Fruit fly (Drosophila melanogaster) whole organism, embryonic: ENCODE measurements around the gene CG1161.

Source experiments
- ATbp ChIP-seq: fragments of 200-800 bp; sonication (Bioruptor generic); optimal IDR thresholded peaks from 2 replicates; lab custom pipeline; 2017; ENCODE audit warnings: missing biosample characterization, mild to moderate bottlenecking, missing genetic modification characterization, missing genetic modification reagents
- CG10462 ChIP-seq: fragments of 200-800 bp; sonication (Bioruptor generic); optimal IDR thresholded peaks from 2 replicates; lab custom pipeline; 2016; ENCODE audit warnings: missing biosample characterization, missing genetic modification characterization
- CG13287 ChIP-seq: fragments of 200-800 bp; sonication (Bioruptor generic); IDR thresholded peaks from 2 replicates; pipeline ENCODE4 v1.3.6; 2022; ENCODE audit warnings: missing biosample characterization, missing genetic modification characterization; ENCODE audit not compliant: partially characterized antibody
- CG14050 ChIP-seq: fragments of 200-800 bp; sonication (Bioruptor generic); IDR thresholded peaks from 3 replicates; pipeline ENCODE4 v1.3.6; 2022; ENCODE audit warnings: missing biosample characterization, missing genetic modification characterization
- CG17802 ChIP-seq: fragments of 200-800 bp; sonication (Bioruptor generic); optimal IDR thresholded peaks from 2 replicates; lab custom pipeline; 2018; ENCODE audit warnings: missing biosample characterization, mild to moderate bottlenecking, missing genetic modification characterization, moderate library complexity
- CG1792 ChIP-seq: fragments of 200-800 bp; sonication (Bioruptor generic); optimal IDR thresholded peaks from 2 replicates; lab custom pipeline; 2016; ENCODE audit warnings: missing biosample characterization, missing genetic modification characterization
- CG2116 ChIP-seq: fragments of 200-800 bp; sonication (Bioruptor generic); optimal IDR thresholded peaks from 3 replicates; lab custom pipeline; 2018; ENCODE audit warnings: missing biosample characterization, mild to moderate bottlenecking, missing genetic modification characterization
- CG2199 ChIP-seq: fragments of 200-800 bp; sonication (Bioruptor generic); IDR thresholded peaks from 3 replicates; pipeline ENCODE4 v1.3.6; 2022; ENCODE audit warnings: missing biosample characterization, missing genetic modification characterization
- CG32767 ChIP-seq: fragments of 200-800 bp; sonication (Bioruptor generic); IDR thresholded peaks from 2 replicates; pipeline ENCODE4 v1.3.6; 2022; ENCODE audit warnings: missing biosample characterization, missing genetic modification characterization
- CG4820 ChIP-seq: fragments of 200-800 bp; sonication (Bioruptor generic); optimal IDR thresholded peaks from 3 replicates; lab custom pipeline; 2016; ENCODE audit warnings: missing biosample characterization, missing genetic modification characterization
- CG6765 ChIP-seq: fragments of 200-800 bp; sonication (Bioruptor generic); optimal IDR thresholded peaks from 3 replicates; lab custom pipeline; 2017; ENCODE audit warnings: missing biosample characterization, mild to moderate bottlenecking, missing genetic modification characterization
- CG7839 ChIP-seq: fragments of 200-800 bp; sonication (Bioruptor generic); optimal IDR thresholded peaks from 3 replicates; lab custom pipeline; 2018; ENCODE audit warnings: missing biosample characterization, mild to moderate bottlenecking, missing genetic modification characterization, moderate library complexity
- CG9215 ChIP-seq: fragments of 200-800 bp; sonication (Bioruptor generic); IDR thresholded peaks from 2 replicates; pipeline ENCODE4 v1.3.6; 2022; ENCODE audit warnings: missing biosample characterization, missing genetic modification characterization
- CG9437 ChIP-seq: fragments of 200-800 bp; sonication (Bioruptor generic); optimal IDR thresholded peaks from 2 replicates; lab custom pipeline; 2018; ENCODE audit warnings: missing biosample characterization, mild to moderate bottlenecking, missing genetic modification characterization
- Dp ChIP-seq: fragments of 200-800 bp; sonication (Bioruptor generic); optimal IDR thresholded peaks from 2 replicates; lab custom pipeline; 2018; ENCODE audit warnings: missing biosample characterization, mild to moderate bottlenecking, missing genetic modification characterization, moderate library complexity
- Dref ChIP-seq: fragments of 200-800 bp; sonication (Bioruptor generic); IDR thresholded peaks from 2 replicates; pipeline ENCODE4 v1.3.6; 2022; ENCODE audit warnings: missing biosample characterization, missing genetic modification characterization
- H2.0 ChIP-seq: fragments of 200-800 bp; sonication (Bioruptor generic); IDR thresholded peaks from 2 replicates; pipeline ENCODE4 v1.3.6; 2022; ENCODE audit warnings: missing biosample characterization, missing genetic modification characterization
- MBD-R2 ChIP-seq: fragments of 200-800 bp; sonication (Bioruptor generic); IDR thresholded peaks from 2 replicates; pipeline ENCODE4 v1.3.6; 2022; ENCODE audit warnings: missing biosample characterization, missing genetic modification characterization
- MESR4 ChIP-seq: fragments of 200-800 bp; sonication (Bioruptor generic); optimal IDR thresholded peaks from 2 replicates; lab custom pipeline; 2018; ENCODE audit warnings: missing biosample characterization, mild to moderate bottlenecking, missing genetic modification characterization, moderate library complexity
- Med ChIP-seq: fragments of 200-800 bp; sonication (Bioruptor generic); peaks from one replicate; lab custom pipeline; 2016; ENCODE audit warnings: missing biosample characterization, missing genetic modification characterization, mild to moderate bottlenecking, inconsistent platforms, moderate library complexity
- Meics ChIP-seq: fragments of 200-800 bp; sonication (Bioruptor generic); optimal IDR thresholded peaks from 2 replicates; lab custom pipeline; 2017; ENCODE audit warnings: missing biosample characterization, mild to moderate bottlenecking, missing genetic modification characterization
- Nf-YA ChIP-seq: fragments of 200-800 bp; sonication (Bioruptor generic); IDR thresholded peaks from 2 replicates; pipeline ENCODE4 v1.3.6; 2022; ENCODE audit warnings: missing biosample characterization, missing genetic modification characterization
- Nf-YC ChIP-seq: fragments of 200-800 bp; optimal IDR thresholded peaks from 3 replicates; lab custom pipeline; 2019; ENCODE audit warnings: missing biosample characterization, mild to moderate bottlenecking, missing genetic modification characterization, moderate library complexity
- Rx ChIP-seq: fragments of 200-800 bp; sonication (Bioruptor generic); IDR thresholded peaks from 2 replicates; pipeline ENCODE4 v1.3.6; 2022; ENCODE audit warnings: missing biosample characterization, missing genetic modification characterization
- Spps ChIP-seq: fragments of 200-800 bp; sonication (Bioruptor generic); optimal IDR thresholded peaks from 2 replicates; lab custom pipeline; 2018; ENCODE audit warnings: missing biosample characterization, mild to moderate bottlenecking, missing genetic modification characterization
- az2 ChIP-seq: fragments of 200-800 bp; sonication (Bioruptor generic); optimal IDR thresholded peaks from 3 replicates; lab custom pipeline; 2016; ENCODE audit warnings: missing biosample characterization, missing genetic modification characterization
- bsh ChIP-seq, 2 experiments: fragments of 200-800 bp; sonication (Bioruptor generic); optimal IDR thresholded peaks; 2 replicates each; lab custom pipeline; 2017 to 2018; ENCODE audit warnings: mild to moderate bottlenecking in 2 of 2, missing biosample characterization in 2 of 2, missing genetic modification characterization in 2 of 2, moderate library complexity in 1 of 2
- cato ChIP-seq: fragments of 200-800 bp; sonication (Bioruptor generic); optimal IDR thresholded peaks from 2 replicates; lab custom pipeline; 2016; ENCODE audit warnings: missing biosample characterization, missing genetic modification characterization, borderline replicate concordance
- chif ChIP-seq, 2 experiments: fragments of 200-800 bp; sonication (Bioruptor generic); optimal IDR thresholded peaks; 3 replicates each; lab custom pipeline; 2016; ENCODE audit warnings: missing biosample characterization in 2 of 2, missing genetic modification characterization in 2 of 2
- dmrt11E ChIP-seq: fragments of 200-800 bp; sonication (Bioruptor generic); optimal IDR thresholded peaks from 3 replicates; lab custom pipeline; 2018; ENCODE audit warnings: missing biosample characterization, mild to moderate bottlenecking, missing genetic modification characterization, moderate library complexity
- ewg ChIP-seq: fragments of 200-800 bp; sonication (Bioruptor generic); optimal IDR thresholded peaks from 3 replicates; lab custom pipeline; 2017; ENCODE audit warnings: mild to moderate bottlenecking, missing biosample characterization, missing genetic modification reagents, missing genetic modification characterization
- her ChIP-seq: fragments of 200-800 bp; sonication (Bioruptor generic); optimal IDR thresholded peaks from 2 replicates; lab custom pipeline; 2016; ENCODE audit warnings: missing biosample characterization, missing genetic modification characterization
- inv ChIP-seq: fragments of 200-800 bp; sonication (Bioruptor generic); IDR thresholded peaks from 2 replicates; pipeline ENCODE4 v1.3.6; 2022; ENCODE audit warnings: missing biosample characterization, missing genetic modification characterization; ENCODE audit not compliant: partially characterized antibody
- nom ChIP-seq: fragments of 200-800 bp; sonication (Bioruptor generic); optimal IDR thresholded peaks from 2 replicates; lab custom pipeline; 2017; ENCODE audit warnings: missing biosample characterization, missing genetic modification characterization, mild to moderate bottlenecking, moderate library complexity, missing genetic modification reagents
- onecut ChIP-seq: fragments of 200-800 bp; sonication (Bioruptor generic); IDR thresholded peaks from 2 replicates; pipeline ENCODE4 v1.3.6; 2022; ENCODE audit warnings: missing biosample characterization, missing genetic modification characterization
- pnt ChIP-seq: fragments of 200-800 bp; sonication (Bioruptor generic); optimal IDR thresholded peaks from 3 replicates; lab custom pipeline; 2016; ENCODE audit warnings: missing biosample characterization, missing genetic modification characterization
- pzg ChIP-seq: fragments of 200-800 bp; sonication (Bioruptor generic); optimal IDR thresholded peaks from 3 replicates; lab custom pipeline; 2018; ENCODE audit warnings: missing biosample characterization, mild to moderate bottlenecking, missing genetic modification characterization, moderate library complexity
- scrt ChIP-seq: fragments of 200-800 bp; sonication (Bioruptor generic); optimal IDR thresholded peaks from 2 replicates; lab custom pipeline; 2018; ENCODE audit warnings: missing biosample characterization, mild to moderate bottlenecking, missing genetic modification characterization, moderate library complexity
- sens ChIP-seq: fragments of 200-800 bp; sonication (Bioruptor generic); peaks from one replicate; lab custom pipeline; 2016; ENCODE audit warnings: missing biosample characterization, missing genetic modification characterization
- sob ChIP-seq: fragments of 200-800 bp; sonication (Bioruptor generic); IDR thresholded peaks from 2 replicates; pipeline ENCODE4 v1.3.6; 2022; ENCODE audit warnings: missing biosample characterization, missing genetic modification characterization
- twi ChIP-seq: fragments of 200-800 bp; optimal IDR thresholded peaks from 2 replicates; lab custom pipeline; 2019; ENCODE audit warnings: missing biosample characterization, mild to moderate bottlenecking, missing genetic modification characterization, moderate library complexity
- zen2 ChIP-seq: fragments of 200-800 bp; sonication (Bioruptor generic); IDR thresholded peaks from 3 replicates; pipeline ENCODE4 v1.3.6; 2022; ENCODE audit warnings: missing biosample characterization, missing genetic modification characterization; ENCODE audit not compliant: partially characterized antibody

CG1161 gene

DNA sequence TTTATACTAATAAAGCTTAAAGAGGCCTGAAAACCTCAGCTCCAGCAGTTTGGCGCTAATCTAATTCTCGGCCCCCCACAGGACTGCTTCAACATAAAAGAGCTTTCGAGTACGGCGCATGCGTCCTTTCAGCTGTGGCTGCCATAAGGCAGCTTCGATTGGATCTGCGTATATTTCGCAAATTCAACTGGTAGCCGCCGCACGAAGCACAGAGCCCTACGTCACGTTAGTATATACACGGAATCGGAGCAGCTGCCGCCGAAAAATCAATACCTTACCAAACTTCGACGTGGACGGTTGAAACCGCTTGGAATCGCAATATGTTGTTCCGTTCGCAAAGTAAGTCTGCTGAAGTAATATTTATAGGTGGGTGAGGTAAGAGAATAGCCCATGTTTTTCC lies 21.7 kb downstream of the CG1161 start, which contains the start of gene 7B2 (continued):
- TF ChIP-seq CG4820 (GFP tag; lab: Kevin White, UChicago) = no peak
- no peak for TF ChIP-seq Dref (GFP tag; lab: Robert Waterston, UW)
- TF ChIP-seq pnt = no peak
- TF ChIP-seq Nf-YA (GFP tag; lab: Robert Waterston, UW) = no peak
- TF ChIP-seq bsh (GFP tag; optimal IDR thresholded peaks at IDR 0.05; lab: Kevin White, UChicago) = no peak
- no peak for TF ChIP-seq CG6765 (GFP tag; lab: Kevin White, UChicago)
- TF ChIP-seq Meics (GFP tag; lab: Kevin White, UChicago) = no peak
- TF ChIP-seq CG1792 = no peak
- TF ChIP-seq chif (GFP tag; optimal IDR thresholded peaks at IDR 0.05; lab: Kevin White, UChicago) = no peak
- no peak for TF ChIP-seq Nf-YC (tag; lab: Kevin White, UChicago)
- TF ChIP-seq az2 (GFP tag; lab: Kevin White, UChicago) = no peak
- TF ChIP-seq inv = no peak
- TF ChIP-seq CG10462 = no peak
- TF ChIP-seq MBD-R2 (GFP tag; lab: Robert Waterston, UW) = peak; percentile 13; the same call in 1 of the 2 replicates
- TF ChIP-seq onecut (GFP tag; lab: Robert Waterston, UW) = peak; percentile 97
- TF ChIP-seq CG9215 (GFP tag; lab: Robert Waterston, UW) = no peak
- TF ChIP-seq sob = no peak
- no peak for TF ChIP-seq Spps (tag; lab: Kevin White, UChicago)
- peak; percentile 17 for TF ChIP-seq pzg (GFP tag; lab: Kevin White, UChicago)
- TF ChIP-seq twi (tag; lab: Kevin White, UChicago) = no peak
- no peak for TF ChIP-seq ATbp (GFP tag; lab: Kevin White, UChicago)
- peak; percentile 2 for TF ChIP-seq Dp (GFP tag; lab: Kevin White, UChicago)
- peak; percentile 89 for TF ChIP-seq ewg (GFP tag; lab: Kevin White, UChicago)
- TF ChIP-seq CG9437 (GFP tag; lab: Kevin White, UChicago) = no peak
- no peak for TF ChIP-seq her (GFP tag; lab: Kevin White, UChicago)
- peak; percentile 98 for TF ChIP-seq scrt
- TF ChIP-seq CG7839 = no peak
- TF ChIP-seq CG14050 (GFP tag; lab: Robert Waterston, UW) = no peak
- TF ChIP-seq MESR4 (GFP tag; lab: Kevin White, UChicago) = peak; percentile 16
- peak; percentile 23 for TF ChIP-seq Med
- peak; percentile 16; the same call in 1 of the 2 replicates for TF ChIP-seq CG32767 (GFP tag; lab: Robert Waterston, UW)
- no peak for TF ChIP-seq H2.0 (GFP tag; lab: Robert Waterston, UW)
- no peak for TF ChIP-seq dmrt11E (tag; lab: Kevin White, UChicago)
- no peak for TF ChIP-seq CG13287 (GFP tag; lab: Robert Waterston, UW)

DNA sequence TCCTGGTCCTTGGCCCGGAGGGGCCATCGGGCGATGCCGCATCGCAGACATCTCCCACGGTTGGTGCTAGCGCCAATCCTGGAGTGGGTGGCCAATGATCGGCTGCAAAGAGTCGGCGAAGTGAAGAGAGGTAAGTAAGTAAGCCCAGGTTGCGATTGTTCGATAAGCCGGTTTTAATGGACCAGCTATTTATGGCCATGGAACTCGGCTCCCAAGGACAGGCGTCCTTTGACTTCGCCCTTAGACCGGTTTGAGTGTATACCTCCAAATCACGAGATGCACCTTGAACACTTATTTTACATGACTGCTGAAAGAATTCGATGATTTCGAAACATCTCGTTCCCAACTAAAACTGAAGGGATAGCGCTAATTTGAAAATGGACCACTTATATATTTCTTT lies 30.9 kb downstream of the CG1161 start:
- TF ChIP-seq zen2 (GFP tag; lab: Robert Waterston, UW) (0 out of 3 replicates have a peak, but pooled peaks have one; percentile 15), CG2116 (no peak), nom (GFP tag; lab: Kevin White, UChicago) (peak; percentile 8), Rx (GFP tag; lab: Robert Waterston, UW) (0 out of 2 replicates have a peak, but pooled peaks have one; percentile 10)

DNA sequence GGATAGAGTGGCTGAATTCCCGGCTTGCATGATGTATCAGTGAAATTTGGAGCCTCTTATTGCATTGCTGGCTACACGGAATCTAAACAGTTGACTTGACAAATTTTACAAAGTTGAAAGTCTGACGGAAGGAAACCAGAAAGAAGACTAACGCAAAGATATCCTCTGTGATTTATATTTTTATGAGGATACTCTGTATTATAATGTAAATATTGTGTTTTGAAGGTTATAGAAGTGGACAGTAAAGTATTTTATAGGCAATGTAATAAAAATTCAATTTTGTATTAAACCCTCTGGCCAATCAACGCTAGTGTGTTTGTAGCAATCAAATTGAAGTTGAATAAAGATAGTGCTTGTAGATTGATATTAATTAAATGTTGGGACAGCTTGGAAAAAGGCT lies 32.7 kb downstream of the CG1161 start, which contains the start of gene CG14668:
Gene CG14668 (minus strand): TSS at position 101 of the 400 bp plus-strand sequence.
- no peak for TF ChIP-seq CG17802 (tag; lab: Kevin White, UChicago)
- no peak for TF ChIP-seq CG2199 (GFP tag; lab: Robert Waterston, UW)
- no peak for TF ChIP-seq az2 (GFP tag; lab: Kevin White, UChicago)
- TF ChIP-seq cato (GFP tag; lab: Kevin White, UChicago) = no peak
- TF ChIP-seq sens (GFP tag; lab: Kevin White, UChicago) = peak; percentile 20
- TF ChIP-seq, all 482 proteins: peak for 1
